Worm (Caenorhabditis elegans) whole organism, early embryonic: Measurements from ENCODE around the gene itm-2.

Experiments used
- ama-1 ChIP-seq: fragments of 150-350 bp; optimal IDR thresholded peaks from 2 replicates; lab custom pipeline; 2014
- hmg-4 ChIP-seq: fragments of 200-800 bp; sonication (Bioruptor generic); optimal IDR thresholded peaks from 2 replicates; lab custom pipeline; 2018; ENCODE audit warnings: mild to moderate bottlenecking, missing genetic modification characterization, missing compliant biosample characterization
- scrt-1 ChIP-seq: fragments of 200-800 bp; sonication (Bioruptor generic); IDR thresholded peaks from 2 replicates; pipeline ENCODE4 v1.3.6; 2022; ENCODE audit warnings: missing genetic modification characterization, missing compliant biosample characterization
- tbx-11 ChIP-seq: fragments of 200-800 bp; sonication (Bioruptor generic); IDR thresholded peaks from 2 replicates; pipeline ENCODE4 v1.3.6; 2022; ENCODE audit warnings: missing genetic modification characterization, missing compliant biosample characterization

ce11 chrX:5460930-5461329, 16.0 kb downstream of the itm-2 start, which contains the start of gene ddr-1:
- TF ChIP-seq ama-1 (lab: Kevin White, UChicago) (no peak), tbx-11 (GFP tag; lab: Robert Waterston, UW) (no peak), hmg-4 (GFP tag; lab: Kevin White, UChicago) (no peak), scrt-1 (GFP tag; lab: Robert Waterston, UW) (no peak)
